Worm (Caenorhabditis elegans): Measurements from ENCODE around the gene C08F11.7.

ce11 chrIV:13593351-13593750 lies 43.7 kb upstream of the C08F11.7 start, which contains the start of gene Y45F10B.3:
- TF ChIP-seq mdl-1 (tag; optimal IDR thresholded peaks at IDR 0.05) (no peak), zag-1 (tag; optimal IDR thresholded peaks at IDR 0.05) (no peak), nhr-237 (tag; optimal IDR thresholded peaks at IDR 0.05) (no peak), elt-3 (tag; optimal IDR thresholded peaks at IDR 0.05) (no peak), ztf-4 (tag; optimal IDR thresholded peaks at IDR 0.05) (no peak), egl-27 (tag; optimal IDR thresholded peaks at IDR 0.05) (no peak), nhr-23 (tag; optimal IDR thresholded peaks at IDR 0.05) (no peak), fkh-10 (GFP tag; optimal IDR thresholded peaks at IDR 0.05) (no peak), ama-1 (optimal IDR thresholded peaks at IDR 0.05) (no peak), nhr-11 (tag; optimal IDR thresholded peaks at IDR 0.05) (no peak), unc-62 (GFP tag; optimal IDR thresholded peaks at IDR 0.05) (no peak), unc-39 (tag; optimal IDR thresholded peaks at IDR 0.05) (no peak), pha-4 (tag; optimal IDR thresholded peaks at IDR 0.05) (no peak), nfya-1 (tag; optimal IDR thresholded peaks at IDR 0.05; ENCODE audit: insufficient read depth) (no peak)

Measured in whole organism, L3 larva.